Worm (Caenorhabditis elegans): ENCODE data around the gene acbp-4.

DNA sequence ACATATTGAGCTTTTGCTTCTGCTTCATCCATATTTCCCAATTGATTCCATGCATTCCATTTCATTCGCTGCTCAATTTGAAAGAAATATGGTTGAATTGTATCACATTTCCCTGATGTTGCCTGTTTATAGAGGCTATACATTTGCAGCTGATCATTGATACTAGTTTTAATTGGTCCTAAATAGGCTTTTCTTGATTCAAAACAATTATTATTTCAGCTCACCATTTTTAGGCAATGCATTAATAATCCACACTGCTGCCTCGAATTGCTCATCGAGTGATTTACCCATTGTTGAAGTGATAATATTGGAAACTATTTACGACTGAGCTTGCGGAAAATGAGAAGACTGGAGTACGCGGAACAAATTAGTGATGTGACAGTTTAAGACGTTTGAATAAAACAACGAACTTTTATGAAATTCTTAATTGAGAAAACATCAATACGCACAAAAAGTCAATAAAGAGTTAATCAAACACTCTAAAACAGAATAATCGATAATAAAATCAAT lies at the start of gene acbp-4:
- TF ChIP-seq lin-13 (GFP tag; optimal IDR thresholded peaks at IDR 0.05) = no peak
- TF ChIP-seq fos-1 (tag; optimal IDR thresholded peaks at IDR 0.05) = no peak

Measured in whole organism, L2 larva.